Worm (Caenorhabditis elegans) whole organism, young adult: Measurements from ENCODE around the gene oac-29.

Source experiments
- C17E4.6 ChIP-seq: fragments of 200-800 bp; sonication (Bioruptor generic); IDR thresholded peaks from 2 replicates; pipeline ENCODE4 v1.3.6; 2022; ENCODE audit warnings: missing genetic modification reagents, missing genetic modification characterization, missing compliant biosample characterization
- F23B12.7 ChIP-seq: sonication (generic microtip); optimal IDR thresholded peaks from 2 replicates; lab custom pipeline; 2017; ENCODE audit warnings: missing genetic modification characterization, mild to moderate bottlenecking, missing compliant biosample characterization, antibody characterized with exemption, moderate library complexity; ENCODE audit not compliant: insufficient read depth
- F33H1.4 ChIP-seq: fragments of 200-800 bp; sonication (Bioruptor generic); IDR thresholded peaks from 2 replicates; pipeline ENCODE4 v1.3.6; 2022; ENCODE audit warnings: missing genetic modification reagents, missing genetic modification characterization, missing compliant biosample characterization
- F52B5.7 ChIP-seq: sonication (generic microtip); optimal IDR thresholded peaks from 2 replicates; lab custom pipeline; 2016; ENCODE audit warnings: mild to moderate bottlenecking, missing genetic modification characterization, missing compliant biosample characterization
- F55B11.4 ChIP-seq: sonication (generic microtip); optimal IDR thresholded peaks from 2 replicates; lab custom pipeline; 2016; ENCODE audit warnings: missing compliant biosample characterization, missing genetic modification characterization, borderline replicate concordance; ENCODE audit not compliant: insufficient read depth
- F57A8.1 ChIP-seq: fragments of 200-800 bp; sonication (Bioruptor generic); optimal IDR thresholded peaks from 2 replicates; lab custom pipeline; 2018; ENCODE audit warnings: mild to moderate bottlenecking, missing genetic modification characterization, moderate library complexity, missing compliant biosample characterization
- T26A5.8 ChIP-seq: sonication (generic microtip); optimal IDR thresholded peaks from 2 replicates; lab custom pipeline; 2016; ENCODE audit warnings: missing genetic modification characterization, missing compliant biosample characterization
- Y67H2A.10 ChIP-seq: fragments of 200-800 bp; sonication (Bioruptor generic); conservative IDR thresholded peaks from 2 replicates; pipeline ENCODE4 v1.3.6; 2022; ENCODE audit warnings: missing genetic modification reagents, missing genetic modification characterization, missing compliant biosample characterization
- ama-1 ChIP-seq, 3 experiments: fragments of 150-350 bp in 1 of 3; sonication (generic microtip) in 2 of 3; optimal IDR thresholded peaks; 2 replicates each; lab custom pipeline; 2014 to 2018; ENCODE audit warnings: missing biosample characterization in 2 of 3, missing genetic modification characterization in 2 of 3, missing genetic modification reagents in 2 of 3
- aptf-3 ChIP-seq: fragments of 200-800 bp; sonication (Bioruptor generic); IDR thresholded peaks from 2 replicates; pipeline ENCODE4 v1.3.6; 2022; ENCODE audit warnings: missing genetic modification characterization, missing compliant biosample characterization
- athp-1 ChIP-seq: sonication (generic microtip); optimal IDR thresholded peaks from 2 replicates; lab custom pipeline; 2017; ENCODE audit warnings: mild to moderate bottlenecking, missing genetic modification characterization, missing compliant biosample characterization
- ccch-3 ChIP-seq: fragments of 200-800 bp; sonication (Bioruptor generic); optimal IDR thresholded peaks from 2 replicates; lab custom pipeline; 2018; ENCODE audit warnings: mild to moderate bottlenecking, missing genetic modification characterization, missing compliant biosample characterization
- cebp-2 ChIP-seq: fragments of 200-800 bp; sonication (Bioruptor generic); IDR thresholded peaks from 2 replicates; pipeline ENCODE4 v1.3.6; 2022; ENCODE audit warnings: missing genetic modification characterization, missing compliant biosample characterization
- ceh-100 ChIP-seq: fragments of 200-800 bp; sonication (Bioruptor generic); IDR thresholded peaks from 2 replicates; pipeline ENCODE4 v1.3.6; 2022; ENCODE audit warnings: missing genetic modification reagents, missing genetic modification characterization, missing compliant biosample characterization
- ceh-27 ChIP-seq: fragments of 200-800 bp; sonication (Bioruptor generic); optimal IDR thresholded peaks from 2 replicates; lab custom pipeline; 2018; ENCODE audit warnings: mild to moderate bottlenecking, missing genetic modification characterization, moderate library complexity, missing compliant biosample characterization
- ceh-91 ChIP-seq: fragments of 200-800 bp; sonication (Bioruptor generic); IDR thresholded peaks from 2 replicates; pipeline ENCODE4 v1.3.6; 2022; ENCODE audit warnings: missing genetic modification reagents, missing genetic modification characterization, missing compliant biosample characterization
- die-1 ChIP-seq: sonication (generic microtip); optimal IDR thresholded peaks from 2 replicates; lab custom pipeline; 2016; ENCODE audit warnings: missing genotype, mild to moderate bottlenecking, missing genetic modification characterization, missing compliant biosample characterization
- dpff-1 ChIP-seq: sonication (generic microtip); optimal IDR thresholded peaks from 2 replicates; lab custom pipeline; 2017; ENCODE audit warnings: mild to moderate bottlenecking, missing genetic modification characterization, missing compliant biosample characterization
- egl-18 ChIP-seq: fragments of 200-800 bp; sonication (Bioruptor generic); IDR thresholded peaks from 2 replicates; pipeline ENCODE4 v1.3.6; 2022; ENCODE audit warnings: missing genetic modification reagents, missing genetic modification characterization, missing compliant biosample characterization
- ekl-4 ChIP-seq: fragments of 200-800 bp; sonication (Bioruptor generic); IDR thresholded peaks from 2 replicates; pipeline ENCODE4 v1.3.6; 2022; ENCODE audit warnings: missing genetic modification reagents, missing genetic modification characterization, missing compliant biosample characterization
- ets-4 ChIP-seq: fragments of 200-800 bp; sonication (Bioruptor generic); optimal IDR thresholded peaks from 2 replicates; lab custom pipeline; 2018; ENCODE audit warnings: mild to moderate bottlenecking, missing genetic modification characterization, missing compliant biosample characterization
- fkh-3 ChIP-seq: sonication (generic microtip); optimal IDR thresholded peaks from 2 replicates; lab custom pipeline; 2016; ENCODE audit warnings: mild to moderate bottlenecking, missing genetic modification characterization, missing compliant biosample characterization
- hlh-12 ChIP-seq: sonication (generic microtip); optimal IDR thresholded peaks from 2 replicates; lab custom pipeline; 2016; ENCODE audit warnings: missing genetic modification characterization, missing compliant biosample characterization
- hlh-26 ChIP-seq: fragments of 200-800 bp; sonication (Bioruptor generic); conservative IDR thresholded peaks from 2 replicates; pipeline ENCODE4 v1.3.6; 2022; ENCODE audit warnings: missing genetic modification reagents, missing genetic modification characterization, missing compliant biosample characterization
- hmg-1.2 ChIP-seq: fragments of 200-800 bp; sonication (Bioruptor generic); IDR thresholded peaks from 2 replicates; pipeline ENCODE4 v1.3.6; 2022; ENCODE audit warnings: missing genetic modification reagents, missing genetic modification characterization, missing compliant biosample characterization
- hmg-20 ChIP-seq: fragments of 200-800 bp; sonication (Bioruptor generic); IDR thresholded peaks from 2 replicates; pipeline ENCODE4 v1.3.6; 2022; ENCODE audit warnings: missing genetic modification reagents, missing genetic modification characterization, missing compliant biosample characterization
- lag-1 ChIP-seq: fragments of 200-800 bp; sonication (Bioruptor generic); IDR thresholded peaks from 2 replicates; pipeline ENCODE4 v1.3.6; 2022; ENCODE audit warnings: missing genetic modification reagents, missing genetic modification characterization, missing compliant biosample characterization
- lin-26 ChIP-seq: fragments of 200-800 bp; sonication (Bioruptor generic); IDR thresholded peaks from 2 replicates; pipeline ENCODE4 v1.3.6; 2022; ENCODE audit warnings: missing genetic modification reagents, missing genetic modification characterization, missing compliant biosample characterization
- lin-40 ChIP-seq: sonication (generic microtip); optimal IDR thresholded peaks from 2 replicates; lab custom pipeline; 2016; ENCODE audit warnings: missing genetic modification characterization, mild to moderate bottlenecking, missing compliant biosample characterization, missing genotype, missing genetic modification reagents
- madf-10 ChIP-seq: sonication (generic microtip); optimal IDR thresholded peaks from 2 replicates; lab custom pipeline; 2016; ENCODE audit warnings: mild to moderate bottlenecking, missing genetic modification characterization, missing compliant biosample characterization
- nfya-2 ChIP-seq: fragments of 200-800 bp; sonication (Bioruptor generic); IDR thresholded peaks from 2 replicates; pipeline ENCODE4 v1.3.6; 2022; ENCODE audit warnings: missing genetic modification reagents, missing genetic modification characterization, missing compliant biosample characterization
- nhr-27 ChIP-seq: fragments of 200-800 bp; sonication (Bioruptor generic); optimal IDR thresholded peaks from 2 replicates; lab custom pipeline; 2018; ENCODE audit warnings: mild to moderate bottlenecking, missing genetic modification characterization, moderate library complexity, missing compliant biosample characterization
- nhr-80 ChIP-seq: sonication (generic microtip); optimal IDR thresholded peaks from 2 replicates; lab custom pipeline; 2016; ENCODE audit warnings: missing genetic modification characterization, missing compliant biosample characterization
- pbrm-1 ChIP-seq: fragments of 200-800 bp; sonication (Bioruptor generic); IDR thresholded peaks from 2 replicates; pipeline ENCODE4 v1.3.6; 2022; ENCODE audit warnings: missing genetic modification reagents, missing genetic modification characterization, missing compliant biosample characterization
- rec-8 ChIP-seq, 2 experiments: sonication (generic microtip); optimal IDR thresholded peaks; 2 replicates each; lab custom pipeline; 2016; ENCODE audit warnings: mild to moderate bottlenecking in 2 of 2, missing genetic modification characterization in 2 of 2, missing genetic modification reagents in 2 of 2, missing genotype in 2 of 2, missing biosample characterization in 1 of 2, missing compliant biosample characterization in 1 of 2, moderate library complexity in 1 of 2
- rpc-1 ChIP-seq, 2 experiments: fragments of 150-350 bp in 1 of 2; sonication (generic microtip) in 1 of 2; optimal IDR thresholded peaks; 2 replicates each; lab custom pipeline; 2014 to 2018; ENCODE audit warnings: missing biosample characterization in 1 of 2, missing genetic modification characterization in 1 of 2, missing genetic modification reagents in 1 of 2, missing genotype in 1 of 2
- sdz-38 ChIP-seq: sonication (generic microtip); optimal IDR thresholded peaks from 2 replicates; lab custom pipeline; 2016; ENCODE audit warnings: missing genotype, missing genetic modification characterization, missing compliant biosample characterization
- sea-2 ChIP-seq: fragments of 200-800 bp; sonication (Bioruptor generic); IDR thresholded peaks from 2 replicates; pipeline ENCODE4 v1.3.6; 2022; ENCODE audit warnings: missing genetic modification characterization, missing compliant biosample characterization
- snpc-1.1 ChIP-seq: sonication (generic microtip); optimal IDR thresholded peaks from 2 replicates; lab custom pipeline; 2017; ENCODE audit warnings: missing genetic modification characterization, mild to moderate bottlenecking, missing compliant biosample characterization, antibody characterized with exemption, moderate library complexity, missing genotype, missing genetic modification reagents; ENCODE audit not compliant: insufficient read depth
- snpc-1.3 ChIP-seq: sonication (generic microtip); optimal IDR thresholded peaks from 2 replicates; lab custom pipeline; 2017; ENCODE audit warnings: missing genetic modification characterization, mild to moderate bottlenecking, missing compliant biosample characterization, antibody characterized with exemption, moderate library complexity, missing genotype, missing genetic modification reagents; ENCODE audit not compliant: insufficient read depth
- sptf-2 ChIP-seq: fragments of 200-800 bp; sonication (Bioruptor generic); optimal IDR thresholded peaks from 2 replicates; lab custom pipeline; 2018; ENCODE audit warnings: mild to moderate bottlenecking, missing genetic modification characterization, missing compliant biosample characterization
- tbp1 ChIP-seq: fragments of 200-800 bp; sonication (Bioruptor generic); optimal IDR thresholded peaks from 2 replicates; lab custom pipeline; 2018; ENCODE audit warnings: mild to moderate bottlenecking, missing genetic modification characterization, missing compliant biosample characterization
- tbx-9 ChIP-seq: sonication (generic microtip); optimal IDR thresholded peaks from 2 replicates; lab custom pipeline; 2016; ENCODE audit warnings: borderline replicate concordance, missing genetic modification characterization, inconsistent platforms, missing compliant biosample characterization
- ztf-18 ChIP-seq: sonication (generic microtip); optimal IDR thresholded peaks from 2 replicates; lab custom pipeline; 2016; ENCODE audit warnings: missing genotype, mild to moderate bottlenecking, missing genetic modification characterization, missing compliant biosample characterization
- ztf-22 ChIP-seq: fragments of 200-800 bp; sonication (Bioruptor generic); optimal IDR thresholded peaks from 2 replicates; lab custom pipeline; 2018; ENCODE audit warnings: mild to moderate bottlenecking, missing genetic modification characterization, moderate library complexity, missing compliant biosample characterization
- ztf-26 ChIP-seq: sonication (generic microtip); optimal IDR thresholded peaks from 2 replicates; lab custom pipeline; 2017; ENCODE audit warnings: missing genetic modification characterization, missing compliant biosample characterization
- ztf-28 ChIP-seq: fragments of 200-800 bp; sonication (Bioruptor generic); IDR thresholded peaks from 2 replicates; pipeline ENCODE4 v1.3.6; 2022; ENCODE audit warnings: missing genetic modification reagents, missing genetic modification characterization, missing compliant biosample characterization

Gene oac-29

ce11 chrV:8606099-8606696 lies 29.3 kb downstream of the oac-29 start, which contains the start of gene vps-60 (continued):
- peak; percentile 86 for TF ChIP-seq ceh-27
- TF ChIP-seq Y67H2A.10 = no peak
- peak; percentile 55 for TF ChIP-seq lin-26 (GFP tag; lab: Robert Waterston, UW)
- peak; percentile 91 for TF ChIP-seq lin-40 (tag; lab: Kevin White, UChicago)
- TF ChIP-seq C17E4.6 (GFP tag; lab: Robert Waterston, UW) = 0 out of 2 replicates have a peak, but pooled peaks have one; percentile 37
- TF ChIP-seq T26A5.8 (tag; lab: Kevin White, UChicago) = no peak
- TF ChIP-seq dpff-1 (tag; lab: Kevin White, UChicago) = no peak
- no peak for TF ChIP-seq rec-8 (tag; optimal IDR thresholded peaks at IDR 0.05; lab: Kevin White, UChicago)
- no peak for TF ChIP-seq tbx-9 (tag; lab: Kevin White, UChicago)
- TF ChIP-seq F23B12.7 = peak; percentile 51
- peak; percentile 92 for TF ChIP-seq nhr-80
- no peak for TF ChIP-seq ets-4
- TF ChIP-seq athp-1 (tag; lab: Kevin White, UChicago) = peak; percentile 81
- TF ChIP-seq madf-10 (tag; lab: Kevin White, UChicago) = peak; percentile 98
- no peak for TF ChIP-seq sea-2 (GFP tag; lab: Robert Waterston, UW)
- TF ChIP-seq ztf-28 (GFP tag; lab: Robert Waterston, UW) = no peak
- TF ChIP-seq lag-1 (GFP tag; lab: Robert Waterston, UW) = no peak
- TF ChIP-seq hmg-1.2 (GFP tag; lab: Robert Waterston, UW) = peak; percentile 77
- peak; percentile 57; the same call in 1 of the 2 replicates for TF ChIP-seq ceh-100 (GFP tag; lab: Robert Waterston, UW)
- no peak for TF ChIP-seq hlh-26
- TF ChIP-seq F52B5.7 = no peak
- 0 out of 2 replicates have a peak, but pooled peaks have one; percentile 29 for TF ChIP-seq egl-18 (GFP tag; lab: Robert Waterston, UW)
- peak; percentile 88 for TF ChIP-seq ekl-4 (GFP tag; lab: Robert Waterston, UW)
- peak; percentile 90 for TF ChIP-seq ztf-26 (tag; lab: Kevin White, UChicago)
- no peak for TF ChIP-seq cebp-2 (GFP tag; lab: Robert Waterston, UW)
- TF ChIP-seq F55B11.4 (tag; lab: Kevin White, UChicago) = no peak
- peak; percentile 45 for TF ChIP-seq snpc-1.1 (tag; lab: Kevin White, UChicago)
- TF ChIP-seq sptf-2 (GFP tag; lab: Kevin White, UChicago) = no peak
- TF ChIP-seq ama-1 (optimal IDR thresholded peaks at IDR 0.05; lab: Kevin White, UChicago) = no peak
- peak in 1 of 2 experiments; percentile 11 for TF ChIP-seq ama-1 (GFP tag; optimal IDR thresholded peaks at IDR 0.05; lab: Kevin White, UChicago)
- no peak for TF ChIP-seq fkh-3
- no peak for TF ChIP-seq nfya-2 (GFP tag; lab: Robert Waterston, UW)
- peak; percentile 78; the same call in 1 of the 2 replicates for TF ChIP-seq pbrm-1 (GFP tag; lab: Robert Waterston, UW)
- TF ChIP-seq die-1 (tag; lab: Kevin White, UChicago) = peak; percentile 41
- peak; percentile 75 for TF ChIP-seq ceh-91 (GFP tag; lab: Robert Waterston, UW)
- TF ChIP-seq ztf-18 = peak; percentile 68
- TF ChIP-seq ztf-22 (GFP tag; lab: Kevin White, UChicago) = peak; percentile 63
- no peak for TF ChIP-seq F57A8.1 (GFP tag; lab: Kevin White, UChicago)
- peak; percentile 70 for TF ChIP-seq tbp1 (GFP tag; lab: Kevin White, UChicago)
- 0 out of 2 replicates have a peak, but pooled peaks have one; percentile 10 for TF ChIP-seq hmg-20 (GFP tag; lab: Robert Waterston, UW)
- TF ChIP-seq aptf-3 = no peak
- TF ChIP-seq ccch-3 (GFP tag; lab: Kevin White, UChicago) = no peak
- no peak for TF ChIP-seq nhr-27 (tag; lab: Kevin White, UChicago)
- peak; percentile 50 for TF ChIP-seq snpc-1.3 (tag; lab: Kevin White, UChicago)
- TF ChIP-seq rpc-1 (optimal IDR thresholded peaks at IDR 0.05; lab: Kevin White, UChicago) = no peak
- TF ChIP-seq rpc-1 (tag; optimal IDR thresholded peaks at IDR 0.05; lab: Kevin White, UChicago) = no peak
- peak; percentile 92 for TF ChIP-seq F33H1.4 (GFP tag; lab: Robert Waterston, UW)
- TF ChIP-seq hlh-12 = no peak
- no peak for TF ChIP-seq sdz-38 (tag; lab: Kevin White, UChicago)
